Fruit fly (Drosophila melanogaster) Kc167 (cell line): ENCODE measurements around the gene Alg2.

ENCODE experiments used
- Myc ChIP-seq: fragments of >200 bp; optimal IDR thresholded peaks from 2 replicates; lab custom pipeline; 2017; ENCODE audit warnings: missing external identifiers
- Sin3A ChIP-seq: fragments of >200 bp; optimal IDR thresholded peaks from 2 replicates; lab custom pipeline; 2018; ENCODE audit warnings: missing external identifiers
- h ChIP-seq: fragments of >200 bp; optimal IDR thresholded peaks from 3 replicates; lab custom pipeline; 2018; ENCODE audit warnings: missing external identifiers
- insv ChIP-seq: fragments of >200 bp; optimal IDR thresholded peaks from 3 replicates; lab custom pipeline; 2018; ENCODE audit warnings: missing external identifiers
- psq ChIP-seq: fragments of >200 bp; optimal IDR thresholded peaks from 2 replicates; lab custom pipeline; 2017; ENCODE audit warnings: missing external identifiers
- ttk ChIP-seq: sonication (Bioruptor generic); optimal IDR thresholded peaks from 2 replicates; lab custom pipeline; 2017; ENCODE audit warnings: missing external identifiers

The Alg2 gene

DNA sequence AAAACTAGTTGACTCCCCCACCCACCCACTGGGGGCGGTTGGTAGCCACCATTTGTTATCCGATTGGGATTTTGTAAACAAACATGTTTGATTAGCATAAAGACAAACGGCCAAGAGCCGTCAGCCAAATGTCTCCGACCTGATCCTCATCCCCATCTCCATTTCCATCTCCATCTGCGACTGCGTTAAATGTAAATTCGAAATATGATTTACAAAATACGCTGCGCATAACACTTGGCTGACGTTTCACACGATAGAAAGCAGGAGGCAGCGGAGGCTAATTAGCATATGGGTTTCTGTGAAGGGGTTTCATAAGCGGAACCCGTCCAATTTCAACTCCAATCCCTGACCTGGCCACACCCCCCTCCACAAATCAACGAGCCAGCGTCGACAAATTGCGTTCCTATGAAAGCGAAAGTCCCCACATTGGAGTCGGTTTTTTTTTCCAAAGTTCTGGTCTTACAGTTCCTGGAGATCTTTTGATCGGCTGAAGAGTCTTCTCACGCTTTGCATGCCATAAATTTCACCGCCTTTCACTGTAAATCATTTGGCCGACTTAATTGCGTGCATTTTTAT is 35.5 kb upstream of the Alg2 start:
- TF ChIP-seq Sin3A (no peak), h (lab: Kevin White, UChicago) (no peak), psq (lab: Kevin White, UChicago) (no peak), ttk (lab: Kevin White, UChicago) (no peak), Myc (lab: Kevin White, UChicago) (no peak), insv (lab: Kevin White, UChicago) (no peak)

DNA sequence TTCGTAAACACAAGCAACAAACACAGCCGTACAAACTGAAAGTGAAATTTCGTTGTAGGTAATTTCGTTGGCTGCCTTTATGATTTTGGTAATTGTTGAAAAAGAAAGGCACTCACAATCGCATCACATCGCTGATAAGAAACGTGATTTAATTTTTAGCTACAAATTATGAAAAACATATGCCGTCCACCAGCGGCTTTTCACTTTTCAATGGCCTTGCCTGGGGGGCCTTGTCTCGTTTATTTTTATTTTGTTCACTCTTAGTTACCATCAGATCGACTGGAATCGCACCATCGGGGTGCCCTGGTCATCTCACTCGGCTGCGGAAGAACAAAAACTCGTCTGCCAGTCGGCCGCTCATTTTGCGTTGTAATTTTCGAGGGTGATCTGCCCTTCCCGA is 34.6 kb upstream of the Alg2 start:
- no peak for TF ChIP-seq Sin3A
- no peak for TF ChIP-seq h (lab: Kevin White, UChicago)
- TF ChIP-seq ttk (lab: Kevin White, UChicago), result no peak
- no peak for TF ChIP-seq psq (lab: Kevin White, UChicago)
- TF ChIP-seq insv (lab: Kevin White, UChicago), result no peak
- no peak for TF ChIP-seq Myc (lab: Kevin White, UChicago)

DNA sequence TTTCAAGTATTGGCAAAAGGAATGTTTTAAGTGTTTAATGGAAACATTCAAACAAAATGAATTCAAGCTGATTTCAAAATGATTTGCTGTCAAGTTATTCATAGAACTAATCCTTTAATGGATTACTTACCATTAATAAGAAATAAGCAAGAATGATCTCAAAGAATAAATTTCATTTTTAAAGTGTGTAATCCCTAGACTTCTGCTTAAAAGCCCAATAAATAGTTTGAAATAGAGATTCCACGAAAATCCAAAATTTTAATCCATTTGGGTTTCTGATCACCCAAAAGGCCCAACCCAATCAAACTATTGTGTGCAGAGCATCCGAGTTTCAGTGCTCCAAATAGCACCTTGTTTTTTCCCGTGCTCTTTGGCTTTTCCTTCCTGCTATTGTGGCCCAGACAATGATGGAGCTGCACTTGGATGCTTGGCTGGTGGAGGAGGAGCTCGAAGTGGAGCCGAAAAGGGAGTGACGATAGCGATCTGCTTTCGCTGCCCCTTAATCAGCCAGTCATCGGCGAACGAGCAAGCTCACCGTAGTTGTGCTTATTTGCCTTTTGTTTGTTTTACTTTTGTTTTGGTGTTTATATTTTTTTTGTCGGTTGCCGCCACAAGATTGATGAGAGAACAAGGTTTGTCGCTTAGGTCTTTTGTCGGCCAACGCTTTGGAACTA is 34.1 kb upstream of the Alg2 start:
- TF ChIP-seq Sin3A, result no peak
- no peak for TF ChIP-seq h (lab: Kevin White, UChicago)
- no peak for TF ChIP-seq insv (lab: Kevin White, UChicago)
- TF ChIP-seq Myc (lab: Kevin White, UChicago), result no peak
- TF ChIP-seq ttk (lab: Kevin White, UChicago), result no peak
- TF ChIP-seq psq (lab: Kevin White, UChicago), result no peak

DNA sequence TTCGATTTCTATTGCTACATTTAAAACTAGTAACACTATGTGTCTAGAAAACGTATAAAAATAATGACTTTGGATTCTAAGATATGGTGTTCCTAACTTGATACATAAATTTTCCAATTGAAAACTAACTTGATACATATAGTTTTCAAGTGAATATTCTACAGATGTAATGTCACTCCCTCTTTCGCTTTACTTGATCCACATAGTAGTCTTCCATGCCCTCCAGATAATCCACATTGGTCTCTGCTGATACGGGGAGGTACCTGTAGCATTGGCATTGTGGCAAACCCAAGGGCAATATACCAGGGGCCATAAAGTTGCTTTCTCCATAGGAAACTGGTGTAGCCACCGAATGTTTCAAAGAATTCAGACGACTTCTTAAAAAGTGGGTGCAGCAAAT is 32.5 kb upstream of the Alg2 start, which contains the start of gene CG45066:
CG45066 (minus strand) TSS at position 101 of the 400 bp plus-strand sequence.
- TF ChIP-seq insv (lab: Kevin White, UChicago), result no peak
- no peak for TF ChIP-seq Myc (lab: Kevin White, UChicago)
- TF ChIP-seq ttk (lab: Kevin White, UChicago), result no peak
- TF ChIP-seq psq (lab: Kevin White, UChicago), result no peak
- no peak for TF ChIP-seq Sin3A
- no peak for TF ChIP-seq h (lab: Kevin White, UChicago)

DNA sequence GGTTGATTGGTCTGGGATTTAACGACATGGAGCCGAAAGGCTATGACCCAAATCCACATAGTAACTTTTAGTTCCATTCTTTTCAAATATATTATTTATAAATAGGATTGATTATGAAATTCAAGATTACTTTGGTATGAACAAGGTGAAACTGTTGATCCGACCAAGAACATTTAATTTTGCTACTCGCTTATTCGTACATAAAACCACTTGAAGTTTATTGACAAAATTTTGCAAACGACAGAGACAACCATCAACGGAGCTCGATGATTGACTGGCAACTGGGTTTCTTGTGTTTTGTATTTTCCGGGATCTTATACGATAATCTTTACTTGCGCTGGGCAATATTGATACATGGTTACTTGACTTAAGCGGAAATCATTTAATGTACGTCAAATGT is 29.2 kb upstream of the Alg2 start, which contains the start of gene CG45067:
CG45067 (minus strand) TSS at position 101 of the 400 bp plus-strand sequence.
- TF ChIP-seq psq (lab: Kevin White, UChicago), result no peak
- TF ChIP-seq Myc (lab: Kevin White, UChicago), result no peak
- no peak for TF ChIP-seq insv (lab: Kevin White, UChicago)
- no peak for TF ChIP-seq ttk (lab: Kevin White, UChicago)
- no peak for TF ChIP-seq h (lab: Kevin White, UChicago)
- TF ChIP-seq Sin3A, result no peak

DNA sequence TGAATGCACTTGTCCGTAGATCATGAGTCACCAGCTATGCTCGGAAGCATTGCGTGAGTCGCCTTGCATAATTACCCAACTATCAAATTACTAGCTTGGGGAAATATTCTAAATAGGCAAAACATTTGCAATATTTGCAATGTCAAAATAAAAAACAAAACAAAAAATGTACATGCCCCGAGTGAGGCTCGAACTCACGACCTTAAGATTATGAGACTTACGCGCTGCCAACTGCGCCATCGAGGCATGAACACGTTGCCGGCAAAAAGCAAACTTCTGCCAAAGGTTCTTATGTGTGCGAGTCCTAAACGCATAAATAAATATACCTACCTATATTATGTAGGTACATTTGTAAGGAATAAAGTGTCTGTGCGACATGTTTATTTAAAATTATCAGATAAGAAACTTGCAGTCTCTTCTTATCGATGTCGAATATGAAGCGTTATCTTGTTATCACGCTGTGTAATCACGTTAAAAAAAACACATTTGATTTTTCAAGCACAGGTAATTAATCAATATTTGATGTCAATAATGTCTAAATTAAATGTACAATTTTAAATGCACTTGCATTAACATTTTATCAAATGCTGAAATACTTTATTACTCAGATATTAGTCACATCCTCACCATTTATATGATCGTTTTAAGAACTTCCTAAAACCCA is 21.7 kb upstream of the Alg2 start:
- TF ChIP-seq h (lab: Kevin White, UChicago) (no peak), ttk (lab: Kevin White, UChicago) (no peak), psq (lab: Kevin White, UChicago) (no peak), insv (lab: Kevin White, UChicago) (no peak), Myc (lab: Kevin White, UChicago) (no peak), Sin3A (no peak)

DNA sequence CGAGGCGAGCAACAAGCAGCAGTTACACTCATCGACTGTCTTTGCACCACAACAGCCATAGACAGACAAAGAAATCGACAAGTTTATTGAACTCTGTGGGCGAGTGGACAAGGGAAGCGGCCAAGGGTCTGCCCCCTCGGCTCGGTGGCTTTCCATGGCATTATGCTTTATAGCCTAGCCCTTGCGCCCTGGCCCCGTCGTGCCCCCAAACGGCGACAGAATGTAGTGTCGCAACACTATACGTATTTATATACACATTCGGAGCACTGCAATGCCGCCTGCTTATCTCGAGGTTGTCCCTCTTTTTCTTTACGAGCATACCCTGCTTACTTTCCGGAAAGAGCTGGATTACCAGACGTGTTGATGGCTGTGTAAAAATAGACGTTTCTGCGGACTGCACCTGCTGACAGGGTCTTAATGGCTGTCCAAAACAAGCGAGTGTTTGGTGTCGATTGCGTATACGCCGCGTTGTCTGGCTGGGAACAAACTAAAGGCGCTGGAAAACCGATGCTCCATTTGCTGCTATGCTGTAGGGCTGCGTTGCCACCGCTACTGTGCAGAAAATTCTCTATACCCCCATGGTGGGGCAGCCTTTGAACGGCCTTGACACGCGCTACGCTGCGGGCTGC is 20.8 kb upstream of the Alg2 start:
- TF ChIP-seq h (lab: Kevin White, UChicago), result no peak
- TF ChIP-seq psq (lab: Kevin White, UChicago), result no peak
- no peak for TF ChIP-seq ttk (lab: Kevin White, UChicago)
- TF ChIP-seq Sin3A, result no peak
- TF ChIP-seq insv (lab: Kevin White, UChicago), result no peak
- TF ChIP-seq Myc (lab: Kevin White, UChicago), result no peak

DNA sequence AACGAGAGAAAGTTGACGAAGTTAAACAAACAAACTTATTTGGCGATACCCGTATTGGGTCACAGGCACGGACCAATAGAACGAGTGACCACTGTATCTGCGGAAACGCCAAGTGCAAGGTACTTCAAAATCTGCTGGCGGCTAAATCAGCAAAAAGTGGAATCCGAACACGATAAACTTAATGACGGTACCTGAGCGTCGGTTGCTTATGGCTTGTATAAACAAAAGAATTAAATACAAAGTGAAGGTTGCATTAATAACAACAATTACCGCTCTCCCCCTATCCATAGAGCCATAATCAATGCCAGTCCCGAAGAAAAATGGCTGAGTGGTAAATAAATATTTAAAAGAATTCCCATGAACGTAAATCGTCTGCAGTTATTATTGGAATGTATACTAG is 19.1 kb upstream of the Alg2 start:
- TF ChIP-seq insv (lab: Kevin White, UChicago) (no peak), Myc (lab: Kevin White, UChicago) (no peak), Sin3A (no peak), psq (lab: Kevin White, UChicago) (no peak), ttk (lab: Kevin White, UChicago) (no peak), h (lab: Kevin White, UChicago) (no peak)

DNA sequence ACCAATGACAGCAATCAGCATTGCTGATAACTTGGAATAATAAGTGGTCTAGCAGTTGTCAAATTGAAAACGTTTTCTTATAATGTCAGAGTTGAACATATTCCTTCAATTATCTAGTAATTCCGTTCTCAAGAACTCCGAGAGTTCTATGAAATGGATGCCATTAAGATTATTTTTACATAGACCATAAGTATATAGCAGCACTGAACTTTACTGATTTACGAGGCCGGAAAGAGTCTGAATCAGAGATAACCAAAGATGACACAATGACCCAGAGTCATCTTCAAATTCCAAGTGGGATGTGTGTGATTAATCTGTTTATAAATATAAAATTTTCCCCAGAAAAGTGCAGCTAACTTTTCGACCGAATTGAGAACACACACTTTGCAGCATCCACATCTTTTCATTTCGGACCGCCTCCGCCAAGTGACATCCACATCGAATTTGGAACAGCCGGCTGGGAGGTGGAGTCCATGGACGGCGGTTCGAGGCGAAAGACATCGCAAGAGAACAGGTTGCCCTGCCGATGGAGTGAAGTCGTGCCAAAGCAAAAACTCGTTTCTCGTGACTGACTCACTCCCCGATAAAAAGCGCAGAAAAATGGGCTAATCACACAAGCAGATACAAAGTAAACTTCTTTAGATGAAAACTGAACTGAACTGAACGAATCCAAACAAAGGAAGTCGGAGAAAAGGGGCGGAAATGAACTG is 18.5 kb upstream of the Alg2 start:
- TF ChIP-seq psq (lab: Kevin White, UChicago), result no peak
- no peak for TF ChIP-seq Sin3A

DNA sequence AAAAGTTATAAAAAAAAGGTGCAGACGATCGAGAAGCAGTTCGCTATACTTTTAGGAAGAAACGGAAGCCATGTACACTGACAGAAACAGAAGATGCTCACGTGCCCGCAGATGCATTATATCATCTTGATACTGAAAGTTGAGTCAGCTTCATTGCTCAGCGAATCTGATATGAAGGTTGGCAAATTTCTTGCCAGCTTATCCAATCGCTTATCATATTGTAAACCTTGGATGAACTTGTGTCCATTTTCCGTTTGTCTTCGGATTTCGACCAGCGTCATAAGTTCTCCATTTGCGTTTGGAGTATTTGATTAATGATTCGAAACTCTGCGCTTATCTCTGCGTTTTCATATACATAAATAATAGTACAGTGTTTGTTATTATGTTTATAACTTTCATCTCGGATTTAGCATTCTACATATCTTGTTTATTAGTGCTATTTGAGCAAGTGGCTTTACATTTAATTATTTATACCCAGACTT is 17.9 kb upstream of the Alg2 start:
- TF ChIP-seq Myc (lab: Kevin White, UChicago) (no peak), ttk (lab: Kevin White, UChicago) (no peak), Sin3A (no peak), psq (lab: Kevin White, UChicago) (no peak), insv (lab: Kevin White, UChicago) (no peak), h (lab: Kevin White, UChicago) (no peak)

DNA sequence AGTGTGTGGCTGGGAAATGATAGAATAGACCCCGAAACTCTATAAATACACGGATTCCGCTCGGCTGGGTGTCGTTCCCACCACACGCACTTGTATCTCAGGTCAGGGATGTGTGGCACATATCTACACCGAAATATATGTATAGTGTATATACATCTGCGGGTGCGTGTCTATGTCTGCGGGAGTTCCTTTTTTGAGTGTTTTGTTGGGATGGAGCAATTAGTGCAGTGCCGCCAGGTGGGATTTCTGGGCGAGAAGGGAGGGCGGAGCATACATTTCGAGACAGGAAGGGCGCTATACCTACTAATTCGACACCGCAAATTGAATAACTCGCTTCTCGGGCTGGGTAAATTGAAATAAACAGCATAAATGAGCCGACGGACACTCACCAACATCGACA is 17.1 kb upstream of the Alg2 start:
- TF ChIP-seq h (lab: Kevin White, UChicago), result no peak
- TF ChIP-seq Sin3A, result no peak
- no peak for TF ChIP-seq Myc (lab: Kevin White, UChicago)
- TF ChIP-seq ttk (lab: Kevin White, UChicago), result no peak
- no peak for TF ChIP-seq insv (lab: Kevin White, UChicago)
- no peak for TF ChIP-seq psq (lab: Kevin White, UChicago)
